Fruit fly (Drosophila melanogaster) whole organism, pupa: Measurements from ENCODE around the gene CG10681.

Source experiments
- CG10348 ChIP-seq: fragments of 200-800 bp; sonication (Bioruptor generic); IDR thresholded peaks from 2 replicates; pipeline ENCODE4 v1.3.6; 2022; ENCODE audit warnings: missing biosample characterization, missing genetic modification characterization
- CG12605 ChIP-seq: fragments of 200-800 bp; sonication (Bioruptor generic); IDR thresholded peaks from 2 replicates; pipeline ENCODE4 v1.3.6; 2022; ENCODE audit warnings: missing biosample characterization, missing genetic modification characterization
- CG13204 ChIP-seq: fragments of 200-800 bp; sonication (Bioruptor generic); optimal IDR thresholded peaks from 2 replicates; lab custom pipeline; 2018; ENCODE audit warnings: missing biosample characterization, mild to moderate bottlenecking, missing genetic modification characterization, moderate library complexity
- CG14655 ChIP-seq: fragments of 200-800 bp; sonication (Bioruptor generic); optimal IDR thresholded peaks from 3 replicates; lab custom pipeline; 2017; ENCODE audit warnings: mild to moderate bottlenecking, missing biosample characterization, missing genetic modification reagents, missing genetic modification characterization
- CG15710 ChIP-seq: fragments of 200-800 bp; sonication (Bioruptor generic); optimal IDR thresholded peaks from 2 replicates; lab custom pipeline; 2018; ENCODE audit warnings: missing biosample characterization, mild to moderate bottlenecking, missing genetic modification characterization, moderate library complexity
- CG17806 ChIP-seq: fragments of 200-800 bp; sonication (Bioruptor generic); optimal IDR thresholded peaks from 2 replicates; lab custom pipeline; 2018; ENCODE audit warnings: missing biosample characterization, mild to moderate bottlenecking, missing genetic modification characterization, moderate library complexity
- CG32121 ChIP-seq: fragments of 200-800 bp; sonication (Bioruptor generic); IDR thresholded peaks from 2 replicates; pipeline ENCODE4 v1.3.6; 2022; ENCODE audit warnings: missing biosample characterization, missing genetic modification characterization
- CG34367 ChIP-seq: fragments of 200-800 bp; sonication (Bioruptor generic); optimal IDR thresholded peaks from 2 replicates; lab custom pipeline; 2018; ENCODE audit warnings: missing biosample characterization, mild to moderate bottlenecking, missing genetic modification characterization
- CG4496 ChIP-seq: fragments of 200-800 bp; sonication (Bioruptor generic); IDR thresholded peaks from 3 replicates; pipeline ENCODE4 v1.3.6; 2022; ENCODE audit warnings: missing biosample characterization, missing genetic modification characterization
- CG8159 ChIP-seq: fragments of 200-800 bp; sonication (Bioruptor generic); optimal IDR thresholded peaks from 3 replicates; lab custom pipeline; 2018; ENCODE audit warnings: missing biosample characterization, mild to moderate bottlenecking, missing genetic modification characterization, moderate library complexity
- CG8301 ChIP-seq: fragments of 200-800 bp; sonication (Bioruptor generic); optimal IDR thresholded peaks from 2 replicates; lab custom pipeline; 2018; ENCODE audit warnings: missing biosample characterization, mild to moderate bottlenecking, missing genetic modification characterization
- CG9948 ChIP-seq: fragments of 200-800 bp; sonication (Bioruptor generic); optimal IDR thresholded peaks from 2 replicates; lab custom pipeline; 2018; ENCODE audit warnings: missing biosample characterization, mild to moderate bottlenecking, missing genetic modification characterization, moderate library complexity
- D1 ChIP-seq: fragments of 200-800 bp; sonication (Bioruptor generic); optimal IDR thresholded peaks from 2 replicates; lab custom pipeline; 2018; ENCODE audit warnings: missing biosample characterization, mild to moderate bottlenecking, missing genetic modification characterization, moderate library complexity
- EcR ChIP-seq: fragments of 200-800 bp; sonication (Bioruptor generic); optimal IDR thresholded peaks from 3 replicates; lab custom pipeline; 2019; ENCODE audit warnings: missing biosample characterization, missing genetic modification characterization, mild to moderate bottlenecking, moderate library complexity, missing genetic modification reagents
- Ets98B ChIP-seq: fragments of 200-800 bp; sonication (Bioruptor generic); IDR thresholded peaks from 2 replicates; pipeline ENCODE4 v1.3.6; 2022; ENCODE audit warnings: missing biosample characterization, missing genetic modification characterization
- Pif1A ChIP-seq: fragments of 200-800 bp; sonication (Bioruptor generic); optimal IDR thresholded peaks from 3 replicates; lab custom pipeline; 2016; ENCODE audit warnings: missing biosample characterization, missing genetic modification characterization
- Pif1B ChIP-seq: fragments of 200-800 bp; sonication (Bioruptor generic); optimal IDR thresholded peaks from 3 replicates; lab custom pipeline; 2016; ENCODE audit warnings: missing biosample characterization, missing genetic modification characterization
- Snoo ChIP-seq: fragments of 200-800 bp; sonication (Bioruptor generic); optimal IDR thresholded peaks from 3 replicates; lab custom pipeline; 2017; ENCODE audit warnings: missing biosample characterization, mild to moderate bottlenecking, missing genetic modification characterization, inconsistent platforms
- fd96Ca ChIP-seq: fragments of 200-800 bp; sonication (Bioruptor generic); IDR thresholded peaks from 3 replicates; pipeline ENCODE4 v1.3.6; 2022; ENCODE audit warnings: missing biosample characterization, missing genetic modification characterization
- gl ChIP-seq: fragments of 200-800 bp; sonication (Bioruptor generic); optimal IDR thresholded peaks from 2 replicates; lab custom pipeline; 2018; ENCODE audit warnings: missing biosample characterization, mild to moderate bottlenecking, missing genetic modification characterization
- rn ChIP-seq: fragments of 200-800 bp; sonication (Bioruptor generic); IDR thresholded peaks from 2 replicates; pipeline ENCODE4 v1.3.6; 2022; ENCODE audit warnings: missing biosample characterization, missing genetic modification characterization

The CG10681 gene

dm6 chr3L:12484464-12484863 lies 16.8 kb upstream of the CG10681 start:
- TF ChIP-seq CG32121 (peak; percentile 16; the same call in 1 of the 2 replicates), CG9948 (no peak), fd96Ca (GFP tag; lab: Robert Waterston, UW) (no peak), CG4496 (GFP tag; lab: Robert Waterston, UW) (0 out of 3 replicates have a peak, but pooled peaks have one; percentile 38), Snoo (tag; lab: Kevin White, UChicago) (no peak), CG8159 (tag; lab: Kevin White, UChicago) (no peak), Pif1B (GFP tag; lab: Kevin White, UChicago) (no peak)

- TF ChIP-seq EcR (GFP tag; lab: Kevin White, UChicago) (peak; percentile 20), CG15710 (tag; lab: Kevin White, UChicago) (no peak), CG4496 (GFP tag; lab: Robert Waterston, UW) (peak; percentile 77), CG8301 (tag; lab: Kevin White, UChicago) (peak; percentile 21), CG12605 (no peak), CG14655 (GFP tag; lab: Kevin White, UChicago) (peak; percentile 22), Ets98B (GFP tag; lab: Robert Waterston, UW) (peak; percentile 51), CG13204 (peak; percentile 22)
Observed at dm6 chr3L:12484948-12485347, 16.4 kb upstream of the CG10681 start, which contains the start of gene CG10663. Gene CG10663 (minus strand): TSS chr3L:12485035.

DNA sequence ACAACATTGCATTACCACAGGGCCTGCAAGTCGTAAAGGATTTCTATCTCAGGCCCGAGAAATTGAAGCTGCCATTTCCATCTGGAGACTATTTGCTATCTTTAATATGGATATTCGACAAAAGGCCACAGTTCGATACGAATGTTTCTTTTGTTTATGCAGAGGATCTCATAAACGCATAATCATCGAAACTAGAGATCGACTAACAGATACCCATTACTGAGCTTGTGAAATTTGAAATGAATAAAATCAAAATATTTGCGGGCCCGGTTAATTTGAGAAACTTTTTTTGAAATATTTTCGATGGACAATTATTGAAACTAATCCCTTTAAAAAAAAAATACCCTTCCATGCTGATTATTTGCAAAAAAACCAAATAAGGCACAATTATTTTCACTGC lies 15.1 kb upstream of the CG10681 start:
- no peak for TF ChIP-seq Pif1B (GFP tag; lab: Kevin White, UChicago)
- TF ChIP-seq rn = no peak
- no peak for TF ChIP-seq fd96Ca (GFP tag; lab: Robert Waterston, UW)
- no peak for TF ChIP-seq CG13204
- TF ChIP-seq CG14655 (GFP tag; lab: Kevin White, UChicago) = no peak
- TF ChIP-seq CG8301 (tag; lab: Kevin White, UChicago) = no peak
- TF ChIP-seq CG17806 (tag; lab: Kevin White, UChicago) = no peak
- TF ChIP-seq CG8159 (tag; lab: Kevin White, UChicago) = no peak
- TF ChIP-seq gl (tag; lab: Kevin White, UChicago) = no peak
- TF ChIP-seq CG4496 (GFP tag; lab: Robert Waterston, UW) = no peak

DNA sequence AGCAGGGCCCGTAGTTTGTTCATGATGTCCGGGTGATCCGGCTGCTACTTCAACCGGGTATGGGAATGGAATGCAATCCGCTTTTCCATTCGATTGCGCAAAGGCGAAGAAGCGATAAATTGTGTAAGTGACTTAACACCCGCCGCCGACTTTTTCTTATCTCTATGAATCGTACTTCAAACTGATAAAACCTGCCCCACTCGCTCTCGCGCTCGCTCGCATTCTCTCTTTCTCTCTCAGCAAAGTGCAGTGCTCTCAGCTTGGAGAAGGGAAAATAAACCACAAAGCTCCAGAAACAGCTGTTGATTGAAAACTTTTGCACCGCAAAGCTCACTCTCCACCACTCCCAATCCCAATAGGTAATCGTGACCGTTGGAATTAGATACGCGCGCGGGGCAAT lies 11.4 kb upstream of the CG10681 start:
- TF ChIP-seq CG15710 (tag; lab: Kevin White, UChicago) (no peak), Snoo (tag; lab: Kevin White, UChicago) (no peak), Ets98B (GFP tag; lab: Robert Waterston, UW) (peak; percentile 53; the same call in 1 of the 2 replicates), gl (tag; lab: Kevin White, UChicago) (peak; percentile 25), Pif1B (GFP tag; lab: Kevin White, UChicago) (peak; percentile 52), fd96Ca (GFP tag; lab: Robert Waterston, UW) (peak; percentile 44; the same call in 1 of the 3 replicates), CG12605 (peak; percentile 46), Pif1A (GFP tag; lab: Kevin White, UChicago) (no peak), CG4496 (GFP tag; lab: Robert Waterston, UW) (no peak), CG9948 (no peak), CG32121 (0 out of 2 replicates have a peak, but pooled peaks have one; percentile 20), EcR (GFP tag; lab: Kevin White, UChicago) (peak; percentile 87)

- TF ChIP-seq Snoo (tag; lab: Kevin White, UChicago) = peak; percentile 85
- TF ChIP-seq CG4496 (GFP tag; lab: Robert Waterston, UW) = peak; percentile 96
- peak; percentile 93 for TF ChIP-seq CG12605
- peak; percentile 87 for TF ChIP-seq CG15710 (tag; lab: Kevin White, UChicago)
- peak; percentile 50 for TF ChIP-seq EcR (GFP tag; lab: Kevin White, UChicago)
- peak; percentile 61 for TF ChIP-seq gl (tag; lab: Kevin White, UChicago)
- peak; percentile 89 for TF ChIP-seq CG34367 (tag; lab: Kevin White, UChicago)
- TF ChIP-seq Pif1B (GFP tag; lab: Kevin White, UChicago) = peak; percentile 96
- TF ChIP-seq CG8301 (tag; lab: Kevin White, UChicago) = peak; percentile 94
- peak; percentile 96 for TF ChIP-seq fd96Ca (GFP tag; lab: Robert Waterston, UW)
- peak; percentile 81; the same call in 1 of the 2 replicates for TF ChIP-seq rn
- peak; percentile 95 for TF ChIP-seq CG32121
- TF ChIP-seq D1 (tag; lab: Kevin White, UChicago) = peak; percentile 69
- peak; percentile 89 for TF ChIP-seq CG8159 (tag; lab: Kevin White, UChicago)
- peak; percentile 94 for TF ChIP-seq Pif1A (GFP tag; lab: Kevin White, UChicago)
- TF ChIP-seq CG17806 (tag; lab: Kevin White, UChicago) = peak; percentile 89
- TF ChIP-seq CG13204 = peak; percentile 60
- peak; percentile 97 for TF ChIP-seq Ets98B (GFP tag; lab: Robert Waterston, UW)
- TF ChIP-seq CG9948 = peak; percentile 85
- TF ChIP-seq CG10348 = peak; percentile 79; the same call in 1 of the 2 replicates
- TF ChIP-seq CG14655 (GFP tag; lab: Kevin White, UChicago) = peak; percentile 94
- TF ChIP-seq, all 21 proteins: peak for 21
Observed at dm6 chr3L:12490418-12491035, 10.8 kb upstream of the CG10681 start, which contains the start of gene CG10660. Gene CG10660 (minus strand): TSS chr3L:12490676.

DNA sequence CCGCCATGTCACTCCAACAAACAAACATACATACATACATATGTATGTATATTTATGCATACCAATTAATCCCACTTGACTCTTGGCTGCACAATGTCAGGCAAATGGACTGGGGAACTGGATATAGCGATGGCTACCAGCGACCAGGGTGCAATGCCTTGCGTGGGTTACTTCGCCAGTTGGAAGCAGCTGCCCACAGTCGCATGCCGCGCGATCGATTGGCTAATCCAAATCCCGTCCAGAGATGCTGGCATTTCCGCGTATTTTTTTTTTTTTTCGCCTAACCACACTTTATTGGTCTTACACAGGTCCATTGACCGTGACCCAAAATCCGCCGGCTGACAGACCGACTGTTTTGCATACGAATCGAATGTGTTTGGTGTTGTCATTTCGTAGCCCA lies 7.0 kb upstream of the CG10681 start:
- TF ChIP-seq CG17806 (tag; lab: Kevin White, UChicago) (no peak), Snoo (tag; lab: Kevin White, UChicago) (no peak), CG15710 (tag; lab: Kevin White, UChicago) (no peak), CG32121 (no peak), CG8159 (tag; lab: Kevin White, UChicago) (no peak), EcR (GFP tag; lab: Kevin White, UChicago) (no peak)
